Worm (Caenorhabditis elegans) whole organism, midembryonic: Measurements from ENCODE around the gene Y66A7A.7.

Experiments
- cog-1 ChIP-seq: sonication (generic microtip); optimal IDR thresholded peaks from 2 replicates; lab custom pipeline; 2016; ENCODE audit warnings: missing genetic modification characterization, missing compliant biosample characterization
- flt-1 ChIP-seq: fragments of 200-800 bp; sonication (Bioruptor generic); IDR thresholded peaks from 2 replicates; pipeline ENCODE4 v1.3.6; 2022; ENCODE audit warnings: missing genetic modification characterization, missing compliant biosample characterization
- klf-2 ChIP-seq: fragments of 200-800 bp; sonication (Bioruptor generic); conservative IDR thresholded peaks from 2 replicates; pipeline ENCODE4 v1.3.6; 2022; ENCODE audit warnings: missing genetic modification reagents, missing genetic modification characterization, missing compliant biosample characterization
- tab-1 ChIP-seq: fragments of 200-800 bp; sonication (Bioruptor generic); IDR thresholded peaks from 2 replicates; pipeline ENCODE4 v1.3.6; 2022; ENCODE audit warnings: missing genetic modification characterization, missing compliant biosample characterization
- ztf-29 ChIP-seq: fragments of 200-800 bp; sonication (Bioruptor generic); IDR thresholded peaks from 2 replicates; pipeline ENCODE4 v1.3.6; 2022; ENCODE audit warnings: missing genetic modification reagents, missing genetic modification characterization, missing compliant biosample characterization

DNA sequence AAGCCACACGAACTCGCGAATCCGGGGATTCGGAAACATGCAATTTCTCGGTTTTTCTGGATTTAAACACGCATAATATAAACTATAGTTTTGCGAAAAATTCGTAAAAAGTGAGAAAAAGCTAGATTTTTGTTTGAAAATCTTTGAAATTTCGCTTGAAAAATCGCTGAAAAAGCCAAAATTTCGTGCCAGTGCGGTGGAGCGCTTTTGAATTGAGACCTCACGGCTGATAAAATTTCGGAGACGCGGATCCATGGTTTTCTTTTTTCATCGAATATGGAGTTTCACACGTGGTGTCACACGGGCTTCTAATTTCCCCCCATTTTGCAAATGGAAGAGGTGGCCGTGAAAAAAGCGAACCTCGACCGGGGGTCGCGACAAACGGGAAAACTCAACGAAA is 39.0 kb downstream of the Y66A7A.7 start:
- TF ChIP-seq flt-1 (GFP tag; lab: Robert Waterston, UW): no peak
- TF ChIP-seq ztf-29 (GFP tag; lab: Robert Waterston, UW): no peak
- no peak for TF ChIP-seq cog-1 (tag; lab: Kevin White, UChicago)
- no peak for TF ChIP-seq klf-2
- TF ChIP-seq tab-1 (GFP tag; lab: Robert Waterston, UW): no peak
